Fruit fly (Drosophila melanogaster) whole organism, embryonic: ENCODE results near the gene PIG-B.
A peak's percentile ranks its signal among the peaks of the same experiment; 100 is the strongest.

Source experiments
- Atf6 ChIP-seq: fragments of 200-800 bp; sonication (Bioruptor generic); IDR thresholded peaks from 2 replicates; pipeline ENCODE4 v1.3.6; 2022; ENCODE audit warnings: missing biosample characterization, missing genetic modification characterization
- CG10959 ChIP-seq: fragments of 200-800 bp; sonication (Bioruptor generic); IDR thresholded peaks from 2 replicates; pipeline ENCODE4 v1.3.6; 2022; ENCODE audit warnings: missing biosample characterization, missing genetic modification characterization
- CG12219 ChIP-seq: fragments of 200-800 bp; sonication (Bioruptor generic); optimal IDR thresholded peaks from 3 replicates; lab custom pipeline; 2018; ENCODE audit warnings: missing biosample characterization, mild to moderate bottlenecking, missing genetic modification characterization
- CG12391 ChIP-seq: fragments of 200-800 bp; sonication (Bioruptor generic); optimal IDR thresholded peaks from 3 replicates; lab custom pipeline; 2018; ENCODE audit warnings: missing biosample characterization, mild to moderate bottlenecking, missing genetic modification characterization, moderate library complexity
- CG13894 ChIP-seq: fragments of 200-800 bp; sonication (Bioruptor generic); optimal IDR thresholded peaks from 3 replicates; lab custom pipeline; 2018; ENCODE audit warnings: missing biosample characterization, mild to moderate bottlenecking, missing genetic modification characterization, moderate library complexity
- CG14014 ChIP-seq: fragments of 200-800 bp; sonication (Bioruptor generic); IDR thresholded peaks from 2 replicates; pipeline ENCODE4 v1.3.6; 2022; ENCODE audit warnings: missing biosample characterization, missing genetic modification characterization
- CG14860 ChIP-seq: fragments of 200-800 bp; sonication (Bioruptor generic); IDR thresholded peaks from 3 replicates; pipeline ENCODE4 v1.3.6; 2022; ENCODE audit warnings: missing biosample characterization, missing genetic modification characterization; ENCODE audit not compliant: partially characterized antibody
- CG17328 ChIP-seq: fragments of 200-800 bp; sonication (Bioruptor generic); IDR thresholded peaks from 2 replicates; pipeline ENCODE4 v1.3.6; 2022; ENCODE audit warnings: missing biosample characterization, missing genetic modification characterization
- CG17385 ChIP-seq: fragments of 200-800 bp; sonication (Bioruptor generic); optimal IDR thresholded peaks from 3 replicates; lab custom pipeline; 2018; ENCODE audit warnings: missing biosample characterization, mild to moderate bottlenecking, missing genetic modification characterization
- CG2129 ChIP-seq: fragments of 200-800 bp; sonication (Bioruptor generic); IDR thresholded peaks from 2 replicates; pipeline ENCODE4 v1.3.6; 2022; ENCODE audit warnings: missing biosample characterization, missing genetic modification characterization; ENCODE audit not compliant: partially characterized antibody
- CG32532 ChIP-seq: fragments of 200-800 bp; sonication (Bioruptor generic); IDR thresholded peaks from 2 replicates; pipeline ENCODE4 v1.3.6; 2022; ENCODE audit warnings: missing biosample characterization, missing genetic modification characterization
- CG33557 ChIP-seq: fragments of 200-800 bp; sonication (Bioruptor generic); optimal IDR thresholded peaks from 2 replicates; lab custom pipeline; 2019; ENCODE audit warnings: missing biosample characterization, mild to moderate bottlenecking, missing genetic modification characterization, moderate library complexity
- CG34422 ChIP-seq: fragments of 200-800 bp; sonication (Bioruptor generic); IDR thresholded peaks from 3 replicates; pipeline ENCODE4 v1.3.6; 2022; ENCODE audit warnings: missing biosample characterization, missing genetic modification characterization
- CG3726 ChIP-seq: fragments of 200-800 bp; sonication (Bioruptor generic); IDR thresholded peaks from 3 replicates; pipeline ENCODE4, ENCODE4 v1.3.6; 2022; ENCODE audit warnings: missing biosample characterization, missing genetic modification characterization
- CG4424 ChIP-seq: fragments of 200-800 bp; sonication (Bioruptor generic); optimal IDR thresholded peaks from 3 replicates; lab custom pipeline; 2016; ENCODE audit warnings: missing biosample characterization, missing genetic modification characterization
- CG6791 ChIP-seq: fragments of 200-800 bp; sonication (Bioruptor generic); IDR thresholded peaks from 3 replicates; pipeline ENCODE4 v1.3.6; 2022; ENCODE audit warnings: missing biosample characterization, missing genetic modification characterization; ENCODE audit not compliant: partially characterized antibody
- CG7786 ChIP-seq: fragments of 200-800 bp; sonication (Bioruptor generic); optimal IDR thresholded peaks from 2 replicates; lab custom pipeline; 2016; ENCODE audit warnings: missing biosample characterization, missing genetic modification characterization
- CG7839 ChIP-seq: fragments of 200-800 bp; sonication (Bioruptor generic); optimal IDR thresholded peaks from 3 replicates; lab custom pipeline; 2018; ENCODE audit warnings: missing biosample characterization, mild to moderate bottlenecking, missing genetic modification characterization, moderate library complexity
- CG7928 ChIP-seq: fragments of 200-800 bp; sonication (Bioruptor generic); optimal IDR thresholded peaks from 2 replicates; lab custom pipeline; 2017; ENCODE audit warnings: missing biosample characterization, mild to moderate bottlenecking, missing genetic modification characterization
- CG8290 ChIP-seq, 3 experiments: fragments of 200-800 bp; sonication (Bioruptor generic); optimal IDR thresholded peaks; 2 replicates each; lab custom pipeline; 2016 to 2019; ENCODE audit warnings: missing biosample characterization in 3 of 3, missing genetic modification characterization in 3 of 3, mild to moderate bottlenecking in 2 of 3, moderate library complexity in 1 of 3
- Chrac-16 ChIP-seq: fragments of 200-800 bp; sonication (Bioruptor generic); optimal IDR thresholded peaks from 3 replicates; lab custom pipeline; 2016; ENCODE audit warnings: missing biosample characterization, missing genetic modification characterization
- CrebB ChIP-seq: fragments of 200-800 bp; sonication (Bioruptor generic); optimal IDR thresholded peaks from 3 replicates; lab custom pipeline; 2018; ENCODE audit warnings: missing biosample characterization, mild to moderate bottlenecking, missing genetic modification characterization
- Dbx ChIP-seq: fragments of 200-800 bp; sonication (Bioruptor generic); IDR thresholded peaks from 3 replicates; pipeline ENCODE4 v1.3.6; 2022; ENCODE audit warnings: missing biosample characterization, missing genetic modification characterization
- E2f1 ChIP-seq: fragments of 200-800 bp; sonication (Bioruptor generic); IDR thresholded peaks from 2 replicates; pipeline ENCODE4 v1.3.6; 2022; ENCODE audit warnings: missing biosample characterization, missing genetic modification characterization
- Ets65A ChIP-seq: fragments of 200-800 bp; sonication (Bioruptor generic); peaks from one replicate; lab custom pipeline; 2016; ENCODE audit warnings: missing biosample characterization, missing genetic modification characterization
- HLH3B ChIP-seq: fragments of 200-800 bp; sonication (Bioruptor generic); IDR thresholded peaks from 2 replicates; pipeline ENCODE4 v1.3.6; 2022; ENCODE audit warnings: missing biosample characterization, missing genetic modification characterization
- Hand ChIP-seq: fragments of 200-800 bp; sonication (Bioruptor generic); optimal IDR thresholded peaks from 2 replicates; lab custom pipeline; 2017; ENCODE audit warnings: mild to moderate bottlenecking, missing biosample characterization, missing genetic modification reagents, missing genetic modification characterization
- Hr51 ChIP-seq, 2 experiments: fragments of 200-800 bp; sonication (Bioruptor generic); optimal IDR thresholded peaks; 2 replicates in 1 of 2; 3 replicates in 1 of 2; lab custom pipeline; 2016 to 2018; ENCODE audit warnings: missing biosample characterization in 2 of 2, missing genetic modification characterization in 2 of 2, mild to moderate bottlenecking in 1 of 2, moderate library complexity in 1 of 2
- MBD-R2 ChIP-seq: fragments of 200-800 bp; sonication (Bioruptor generic); IDR thresholded peaks from 2 replicates; pipeline ENCODE4 v1.3.6; 2022; ENCODE audit warnings: missing biosample characterization, missing genetic modification characterization
- MESR4 ChIP-seq: fragments of 200-800 bp; sonication (Bioruptor generic); optimal IDR thresholded peaks from 2 replicates; lab custom pipeline; 2018; ENCODE audit warnings: missing biosample characterization, mild to moderate bottlenecking, missing genetic modification characterization, moderate library complexity
- MTF-1 ChIP-seq: fragments of 200-800 bp; sonication (Bioruptor generic); optimal IDR thresholded peaks from 2 replicates; lab custom pipeline; 2018; ENCODE audit warnings: missing biosample characterization, mild to moderate bottlenecking, missing genetic modification characterization, borderline replicate concordance
- Max ChIP-seq: fragments of 200-800 bp; sonication (Bioruptor generic); optimal IDR thresholded peaks from 2 replicates; lab custom pipeline; 2016; ENCODE audit warnings: missing biosample characterization, mild to moderate bottlenecking, missing genetic modification characterization
- NfI ChIP-seq: fragments of 200-800 bp; sonication (Bioruptor generic); optimal IDR thresholded peaks from 3 replicates; lab custom pipeline; 2018; ENCODE audit warnings: missing biosample characterization, mild to moderate bottlenecking, missing genetic modification characterization, moderate library complexity
- Optix ChIP-seq: fragments of 200-800 bp; sonication (Bioruptor generic); IDR thresholded peaks from 3 replicates; pipeline ENCODE4 v1.3.6; 2022; ENCODE audit warnings: missing biosample characterization, missing genetic modification characterization
- Rx ChIP-seq: fragments of 200-800 bp; sonication (Bioruptor generic); IDR thresholded peaks from 2 replicates; pipeline ENCODE4 v1.3.6; 2022; ENCODE audit warnings: missing biosample characterization, missing genetic modification characterization
- Trl ChIP-seq, 3 experiments: fragments of >200 bp in 2 of 3; fragments of 200-800 bp in 1 of 3; sonication (Bioruptor generic) in 1 of 3; optimal IDR thresholded peaks; 2 replicates in 1 of 3; 3 replicates in 2 of 3; lab custom pipeline; 2016 to 2017; ENCODE audit warnings: missing biosample characterization in 1 of 3, missing genetic modification characterization in 1 of 3
- ash1 ChIP-seq: fragments of 200-800 bp; sonication (Bioruptor generic); optimal IDR thresholded peaks from 2 replicates; lab custom pipeline; 2018; ENCODE audit warnings: missing biosample characterization, mild to moderate bottlenecking, missing genetic modification characterization
- az2 ChIP-seq: fragments of 200-800 bp; sonication (Bioruptor generic); optimal IDR thresholded peaks from 3 replicates; lab custom pipeline; 2016; ENCODE audit warnings: missing biosample characterization, missing genetic modification characterization
- br ChIP-seq: fragments of >200 bp; optimal IDR thresholded peaks from 2 replicates; lab custom pipeline; 2017
- ewg ChIP-seq: fragments of 200-800 bp; sonication (Bioruptor generic); optimal IDR thresholded peaks from 3 replicates; lab custom pipeline; 2017; ENCODE audit warnings: mild to moderate bottlenecking, missing biosample characterization, missing genetic modification reagents, missing genetic modification characterization
- exex ChIP-seq: fragments of 200-800 bp; sonication (Bioruptor generic); optimal IDR thresholded peaks from 4 replicates; lab custom pipeline; 2018; ENCODE audit warnings: missing biosample characterization, mild to moderate bottlenecking, missing genetic modification characterization, moderate library complexity
- fu2 ChIP-seq: fragments of 200-800 bp; sonication (Bioruptor generic); optimal IDR thresholded peaks from 2 replicates; lab custom pipeline; 2016; ENCODE audit warnings: missing biosample characterization, missing genetic modification characterization
- hbn ChIP-seq: fragments of 200-800 bp; sonication (Bioruptor generic); IDR thresholded peaks from 2 replicates; pipeline ENCODE4 v1.3.6; 2022; ENCODE audit warnings: missing biosample characterization, missing genetic modification characterization; ENCODE audit not compliant: partially characterized antibody
- her ChIP-seq: fragments of 200-800 bp; sonication (Bioruptor generic); optimal IDR thresholded peaks from 2 replicates; lab custom pipeline; 2016; ENCODE audit warnings: missing biosample characterization, missing genetic modification characterization
- hkb ChIP-seq, 2 experiments: fragments of 200-800 bp in 1 of 2; fragments of >200 bp in 1 of 2; sonication (Bioruptor generic) in 1 of 2; IDR thresholded peaks in 1 of 2; optimal IDR thresholded peaks in 1 of 2; 2 replicates each; pipeline versions ENCODE4 v1.3.6 to Lab custom; 2017 to 2022; ENCODE audit warnings: missing biosample characterization in 1 of 2, missing genetic modification characterization in 1 of 2
- inv ChIP-seq: fragments of 200-800 bp; sonication (Bioruptor generic); IDR thresholded peaks from 2 replicates; pipeline ENCODE4 v1.3.6; 2022; ENCODE audit warnings: missing biosample characterization, missing genetic modification characterization; ENCODE audit not compliant: partially characterized antibody
- row ChIP-seq: fragments of 200-800 bp; sonication (Bioruptor generic); IDR thresholded peaks from 3 replicates; pipeline ENCODE4 v1.3.6; 2022; ENCODE audit warnings: missing biosample characterization, missing genetic modification characterization
- toy ChIP-seq: fragments of 200-800 bp; sonication (Bioruptor generic); IDR thresholded peaks from 2 replicates; pipeline ENCODE4 v1.3.6; 2022; ENCODE audit warnings: missing biosample characterization, missing genetic modification characterization

Gene PIG-B

DNA sequence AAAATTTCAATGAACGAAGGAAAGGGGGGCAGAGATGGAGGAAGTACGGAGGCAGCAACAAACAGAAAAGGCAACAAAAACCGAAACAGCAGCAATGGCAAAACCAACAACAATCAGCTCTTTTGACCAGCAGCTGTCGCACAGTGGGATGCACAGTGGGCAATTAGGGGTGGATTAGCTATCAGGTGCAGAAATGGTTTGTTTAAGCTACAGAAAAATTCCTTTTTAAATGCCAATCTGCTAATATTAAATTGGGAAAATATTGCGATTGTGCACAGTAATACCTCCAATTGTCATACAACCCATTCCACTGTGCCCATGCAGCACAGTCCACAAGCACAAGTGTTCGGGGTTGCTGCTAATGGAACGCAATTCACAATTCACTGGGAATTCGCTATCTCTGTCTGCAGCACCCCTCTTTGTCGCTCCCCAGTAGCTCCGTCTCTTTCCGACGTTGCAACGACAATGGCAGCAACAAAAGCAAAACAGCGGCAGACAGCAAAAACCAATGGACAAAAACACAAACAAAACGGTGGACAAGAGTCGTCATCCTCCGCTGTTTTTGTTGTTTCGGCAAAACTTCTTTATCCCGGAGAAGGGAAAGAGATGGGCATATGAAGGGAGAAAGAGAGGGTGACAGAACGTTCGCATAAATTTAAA, 25.9 kb upstream of the PIG-B start (continued):
- peak; percentile 65 for TF ChIP-seq MTF-1 (GFP tag; lab: Kevin White, UChicago)
- no peak for TF ChIP-seq hkb (optimal IDR thresholded peaks at IDR 0.05; lab: Kevin White, UChicago)
- peak; percentile 97 for TF ChIP-seq hkb (GFP tag; IDR thresholded peaks at IDR 0.05; lab: Robert Waterston, UW)
- peak; percentile 58 for TF ChIP-seq MESR4
- TF ChIP-seq fu2, result peak; percentile 89
- TF ChIP-seq MBD-R2 (GFP tag; lab: Robert Waterston, UW), result peak; percentile 85
- TF ChIP-seq CG13894 (tag; lab: Kevin White, UChicago), result peak; percentile 0
- TF ChIP-seq CG32532 (GFP tag; lab: Robert Waterston, UW), result peak; percentile 94
- TF ChIP-seq CG3726, result peak; percentile 94; the same call in 2 of the 3 replicates
- TF ChIP-seq CG12391 (tag; lab: Kevin White, UChicago), result peak; percentile 92
- TF ChIP-seq HLH3B (GFP tag; lab: Robert Waterston, UW), result peak; percentile 96
- peak; percentile 85 for TF ChIP-seq Max (GFP tag; lab: Kevin White, UChicago)
- TF ChIP-seq E2f1, result peak; percentile 96
- peak; percentile 90 for TF ChIP-seq Dbx (GFP tag; lab: Robert Waterston, UW)
- TF ChIP-seq Rx (GFP tag; lab: Robert Waterston, UW), result peak; percentile 97
- TF ChIP-seq CG10959 (GFP tag; lab: Robert Waterston, UW), result peak; percentile 92
- peak; percentile 91 for TF ChIP-seq CrebB
- TF ChIP-seq Hr51 (GFP tag; optimal IDR thresholded peaks at IDR 0.05; lab: Kevin White, UChicago), result peak; percentile 91 to 96
- peak; percentile 21; the same call in 1 of the 3 replicates for TF ChIP-seq CG6791 (GFP tag; lab: Robert Waterston, UW)
- no peak for TF ChIP-seq inv (GFP tag; lab: Robert Waterston, UW)
- peak; percentile 64; the same call in 1 of the 2 replicates for TF ChIP-seq toy (GFP tag; lab: Robert Waterston, UW)
- peak; percentile 49 for TF ChIP-seq CG33557 (GFP tag; lab: Kevin White, UChicago)
- TF ChIP-seq CG14860 (GFP tag; lab: Robert Waterston, UW), result peak; percentile 32; the same call in 1 of the 3 replicates
- TF ChIP-seq CG17328 (GFP tag; lab: Robert Waterston, UW), result peak; percentile 97
- peak; percentile 98 for TF ChIP-seq CG34422 (GFP tag; lab: Robert Waterston, UW)
- peak; percentile 82 for TF ChIP-seq Hand (GFP tag; lab: Kevin White, UChicago)
- TF ChIP-seq CG4424 (GFP tag; lab: Kevin White, UChicago), result peak; percentile 92
- peak; percentile 95 for TF ChIP-seq her
- peak; percentile 87 for TF ChIP-seq CG17385 (GFP tag; lab: Kevin White, UChicago)
- TF ChIP-seq row (GFP tag; lab: Robert Waterston, UW), result peak; percentile 94
- TF ChIP-seq hbn, result no peak
- TF ChIP-seq Atf6, result peak; percentile 92
- TF ChIP-seq CG12219 (GFP tag; lab: Kevin White, UChicago), result peak; percentile 97
- TF ChIP-seq CG7928 (GFP tag; lab: Kevin White, UChicago), result peak; percentile 39
- peak; percentile 19 for TF ChIP-seq exex (tag; lab: Kevin White, UChicago)
- TF ChIP-seq ash1 (GFP tag; lab: Kevin White, UChicago), result no peak
- TF ChIP-seq CG14014, result peak; percentile 95
- no peak for TF ChIP-seq br (lab: Kevin White, UChicago)
- TF ChIP-seq Chrac-16 (GFP tag; lab: Kevin White, UChicago), result peak; percentile 96
- TF ChIP-seq CG7786 (GFP tag; lab: Kevin White, UChicago), result peak; percentile 95
- TF ChIP-seq NfI (GFP tag; lab: Kevin White, UChicago), result peak; percentile 92
- TF ChIP-seq CG7839 (tag; lab: Kevin White, UChicago), result peak; percentile 91
- peak; percentile 96 for TF ChIP-seq az2 (GFP tag; lab: Kevin White, UChicago)
- TF ChIP-seq Optix (GFP tag; lab: Robert Waterston, UW), result peak; percentile 98
- TF ChIP-seq ewg (GFP tag; lab: Kevin White, UChicago), result peak; percentile 92
- TF ChIP-seq CG8290 (GFP tag; optimal IDR thresholded peaks at IDR 0.05; lab: Kevin White, UChicago), result peak; percentile 55
- peak in 1 of 2 experiments; percentile 99 for TF ChIP-seq CG8290 (tag; optimal IDR thresholded peaks at IDR 0.05; lab: Kevin White, UChicago)
- TF ChIP-seq CG2129, result no peak
- peak; percentile 99 for TF ChIP-seq Ets65A (GFP tag; lab: Kevin White, UChicago)
- TF ChIP-seq Trl (optimal IDR thresholded peaks at IDR 0.05; lab: Kevin White, UChicago), result no peak
- peak; percentile 96 for TF ChIP-seq Trl (GFP tag; optimal IDR thresholded peaks at IDR 0.05; lab: Kevin White, UChicago)
